Fruit fly (Drosophila melanogaster) whole organism, adult: ENCODE data around the gene Doc1.
A peak's percentile ranks its signal among the peaks of the same experiment; 100 is the strongest.

Source experiments
- CG11617 ChIP-seq: fragments of 200-800 bp; sonication (Bioruptor generic); optimal IDR thresholded peaks from 2 replicates; lab custom pipeline; 2017; ENCODE audit warnings: mild to moderate bottlenecking, missing biosample characterization, missing genetic modification reagents, missing genetic modification characterization
- CG12768 ChIP-seq: fragments of 200-800 bp; sonication (Bioruptor generic); optimal IDR thresholded peaks from 2 replicates; lab custom pipeline; 2017; ENCODE audit warnings: missing biosample characterization, missing genetic modification characterization, mild to moderate bottlenecking, moderate library complexity, missing genetic modification reagents
- CG14711 ChIP-seq: fragments of 200-800 bp; sonication (Bioruptor generic); optimal IDR thresholded peaks from 2 replicates; lab custom pipeline; 2018; ENCODE audit warnings: missing biosample characterization, mild to moderate bottlenecking, missing genetic modification characterization, moderate library complexity
- CG1620 ChIP-seq: fragments of 200-800 bp; sonication (Bioruptor generic); optimal IDR thresholded peaks from 2 replicates; lab custom pipeline; 2016; ENCODE audit warnings: missing biosample characterization, missing genetic modification characterization
- CG33017 ChIP-seq: fragments of 200-800 bp; sonication (Bioruptor generic); optimal IDR thresholded peaks from 2 replicates; lab custom pipeline; 2018; ENCODE audit warnings: missing biosample characterization, mild to moderate bottlenecking, missing genetic modification characterization, moderate library complexity
- CG5204 ChIP-seq: fragments of 200-800 bp; sonication (Bioruptor generic); optimal IDR thresholded peaks from 2 replicates; lab custom pipeline; 2016; ENCODE audit warnings: missing biosample characterization, missing genetic modification characterization
- CG7045 ChIP-seq: fragments of 200-800 bp; sonication (Bioruptor generic); optimal IDR thresholded peaks from 2 replicates; lab custom pipeline; 2017; ENCODE audit warnings: missing biosample characterization, mild to moderate bottlenecking, missing genetic modification characterization
- CG7101 ChIP-seq: fragments of 200-800 bp; sonication (Bioruptor generic); optimal IDR thresholded peaks from 2 replicates; lab custom pipeline; 2018; ENCODE audit warnings: missing biosample characterization, mild to moderate bottlenecking, missing genetic modification characterization, moderate library complexity
- Clk ChIP-seq: fragments of 200-800 bp; sonication (Bioruptor generic); optimal IDR thresholded peaks from 2 replicates; lab custom pipeline; 2017; ENCODE audit warnings: missing biosample characterization, missing genetic modification characterization
- Crg-1 ChIP-seq: fragments of 200-800 bp; sonication (Bioruptor generic); optimal IDR thresholded peaks from 2 replicates; lab custom pipeline; 2016; ENCODE audit warnings: missing biosample characterization, missing genetic modification characterization
- Hr96 ChIP-seq: fragments of 200-800 bp; sonication (Bioruptor generic); optimal IDR thresholded peaks from 2 replicates; lab custom pipeline; 2016; ENCODE audit warnings: missing biosample characterization, missing genetic modification characterization
- Mnt ChIP-seq: fragments of 200-800 bp; sonication (Bioruptor generic); optimal IDR thresholded peaks from 2 replicates; lab custom pipeline; 2016; ENCODE audit warnings: missing biosample characterization, mild to moderate bottlenecking, missing genetic modification characterization
- bab1 ChIP-seq: fragments of 200-800 bp; sonication (Bioruptor generic); optimal IDR thresholded peaks from 3 replicates; lab custom pipeline; 2019; ENCODE audit warnings: missing biosample characterization, mild to moderate bottlenecking, missing genetic modification characterization, moderate library complexity
- cic ChIP-seq: fragments of 200-800 bp; sonication (Bioruptor generic); optimal IDR thresholded peaks from 2 replicates; lab custom pipeline; 2017; ENCODE audit warnings: missing biosample characterization, mild to moderate bottlenecking, missing genetic modification characterization, moderate library complexity
- cnc ChIP-seq, 2 experiments: fragments of >200 bp; optimal IDR thresholded peaks; 2 replicates each; lab custom pipeline; 2017
- kay ChIP-seq: fragments of 200-800 bp; sonication (Bioruptor generic); peaks from one replicate; lab custom pipeline; 2016; ENCODE audit warnings: missing biosample characterization, missing genetic modification characterization, borderline replicate concordance
- ovo ChIP-seq: fragments of 200-800 bp; sonication (Bioruptor generic); optimal IDR thresholded peaks from 2 replicates; lab custom pipeline; 2016; ENCODE audit warnings: missing biosample characterization, missing genetic modification characterization
- pad ChIP-seq: fragments of 200-800 bp; sonication (Bioruptor generic); optimal IDR thresholded peaks from 3 replicates; lab custom pipeline; 2017; ENCODE audit warnings: missing biosample characterization, missing genetic modification characterization, mild to moderate bottlenecking, moderate library complexity, missing genetic modification reagents
- tj ChIP-seq: fragments of 200-800 bp; sonication (Bioruptor generic); optimal IDR thresholded peaks from 3 replicates; lab custom pipeline; 2017; ENCODE audit warnings: missing biosample characterization, mild to moderate bottlenecking, missing genetic modification characterization, moderate library complexity
- toe ChIP-seq: fragments of 200-800 bp; sonication (Bioruptor generic); optimal IDR thresholded peaks from 2 replicates; lab custom pipeline; 2016; ENCODE audit warnings: missing biosample characterization, missing genetic modification characterization

Doc1 gene

dm6 chr3L:9050447-9051069, 9.4 kb downstream of the Doc1 start:
- TF ChIP-seq tj (GFP tag; lab: Kevin White, UChicago), result no peak
- no peak for TF ChIP-seq CG7045 (GFP tag; lab: Kevin White, UChicago)
- no peak for TF ChIP-seq Clk (GFP tag; lab: Kevin White, UChicago)
- TF ChIP-seq Crg-1 (GFP tag; lab: Kevin White, UChicago), result no peak
- TF ChIP-seq CG1620 (GFP tag; lab: Kevin White, UChicago), result no peak
- TF ChIP-seq cic, result no peak
- no peak for TF ChIP-seq bab1
- TF ChIP-seq CG14711 (tag; lab: Kevin White, UChicago), result no peak
- TF ChIP-seq Hr96 (GFP tag; lab: Kevin White, UChicago), result no peak
- no peak for TF ChIP-seq ovo (GFP tag; lab: Kevin White, UChicago)
- no peak for TF ChIP-seq Mnt (GFP tag; lab: Kevin White, UChicago)
- TF ChIP-seq CG33017 (tag; lab: Kevin White, UChicago), result no peak
- TF ChIP-seq CG11617, result no peak
- no peak for TF ChIP-seq kay (GFP tag; lab: Kevin White, UChicago)

- TF ChIP-seq ovo (GFP tag; lab: Kevin White, UChicago) (no peak), CG12768 (GFP tag; lab: Kevin White, UChicago) (no peak)
These were observed 10.7 kb downstream of the Doc1 start for dm6 chr3L:9051830-9052259.

- TF ChIP-seq Hr96 (GFP tag; lab: Kevin White, UChicago), result peak; percentile 43
- no peak for TF ChIP-seq ovo (GFP tag; lab: Kevin White, UChicago)
- peak; percentile 65 for TF ChIP-seq cic
- TF ChIP-seq bab1, result no peak
- peak; percentile 67 for TF ChIP-seq kay (GFP tag; lab: Kevin White, UChicago)
These were observed 11.8 kb downstream of the Doc1 start for dm6 chr3L:9052798-9053541.

dm6 chr3L:9054239-9054638, 13.1 kb downstream of the Doc1 start:
- no peak for TF ChIP-seq CG7045 (GFP tag; lab: Kevin White, UChicago)
- TF ChIP-seq CG5204 (GFP tag; lab: Kevin White, UChicago), result no peak
- no peak for TF ChIP-seq Crg-1 (GFP tag; lab: Kevin White, UChicago)
- no peak for TF ChIP-seq ovo (GFP tag; lab: Kevin White, UChicago)
- no peak for TF ChIP-seq Hr96 (GFP tag; lab: Kevin White, UChicago)
- TF ChIP-seq Clk (GFP tag; lab: Kevin White, UChicago), result no peak
- no peak for TF ChIP-seq CG7101
- TF ChIP-seq cnc (optimal IDR thresholded peaks at IDR 0.05; lab: Kevin White, UChicago), result no peak
- TF ChIP-seq CG12768 (GFP tag; lab: Kevin White, UChicago), result no peak
- no peak for TF ChIP-seq cic
- TF ChIP-seq CG1620 (GFP tag; lab: Kevin White, UChicago), result no peak
- no peak for TF ChIP-seq toe (GFP tag; lab: Kevin White, UChicago)
- no peak for TF ChIP-seq CG11617
- no peak for TF ChIP-seq kay (GFP tag; lab: Kevin White, UChicago)
- no peak for TF ChIP-seq tj (GFP tag; lab: Kevin White, UChicago)

dm6 chr3L:9054822-9055407, 13.7 kb downstream of the Doc1 start:
- no peak for TF ChIP-seq cic
- TF ChIP-seq kay (GFP tag; lab: Kevin White, UChicago), result no peak
- TF ChIP-seq tj (GFP tag; lab: Kevin White, UChicago), result no peak
- no peak for TF ChIP-seq CG14711 (tag; lab: Kevin White, UChicago)
- no peak for TF ChIP-seq toe (GFP tag; lab: Kevin White, UChicago)
- no peak for TF ChIP-seq pad (GFP tag; lab: Kevin White, UChicago)
- no peak for TF ChIP-seq bab1
- no peak for TF ChIP-seq CG5204 (GFP tag; lab: Kevin White, UChicago)
- TF ChIP-seq ovo (GFP tag; lab: Kevin White, UChicago), result no peak
- no peak for TF ChIP-seq Hr96 (GFP tag; lab: Kevin White, UChicago)
- TF ChIP-seq CG7101, result no peak
- no peak for TF ChIP-seq CG33017 (tag; lab: Kevin White, UChicago)
- TF ChIP-seq Clk (GFP tag; lab: Kevin White, UChicago), result no peak
- TF ChIP-seq Mnt (GFP tag; lab: Kevin White, UChicago), result no peak
